Worm (Caenorhabditis elegans): ENCODE data around the gene cka-2.

The cka-2 gene

DNA sequence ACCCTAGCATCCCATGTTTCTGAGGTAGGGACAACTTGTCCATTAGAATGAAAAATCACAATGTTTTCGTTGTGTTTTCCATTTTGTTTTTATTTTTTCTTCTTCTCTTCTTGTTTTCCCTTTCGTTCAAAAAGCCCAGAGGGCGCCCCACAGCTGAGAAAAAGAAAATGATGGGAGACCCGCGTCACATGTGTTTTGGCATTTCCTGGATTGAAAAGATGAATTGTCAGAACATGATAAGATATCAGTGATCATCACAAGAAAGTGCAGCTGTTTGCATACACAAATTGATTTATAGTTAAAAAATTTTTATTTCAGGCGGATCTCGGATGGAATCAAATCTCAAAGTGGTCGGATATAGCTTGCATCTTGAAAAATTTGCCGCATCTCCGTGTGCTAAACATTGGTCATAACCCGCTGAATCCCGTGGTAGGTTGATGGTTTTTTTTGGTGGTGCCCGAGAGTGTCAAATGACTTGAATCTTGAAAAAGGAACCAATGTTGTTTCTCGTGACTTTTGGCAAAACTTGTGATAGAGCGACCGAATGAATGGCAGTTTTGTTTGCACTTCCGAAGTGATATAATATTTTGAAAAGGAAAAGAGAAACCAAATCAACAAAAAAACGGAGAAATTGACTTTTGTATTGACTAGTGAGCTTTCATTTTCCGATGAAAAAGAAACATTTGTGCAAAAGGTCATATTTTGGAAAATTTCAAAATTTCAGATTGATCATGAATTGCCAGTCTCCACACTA lies 19.6 kb upstream of the cka-2 start:
- TF ChIP-seq ztf-11 (tag; optimal IDR thresholded peaks at IDR 0.05), result no peak
- TF ChIP-seq sem-2 (GFP tag; optimal IDR thresholded peaks at IDR 0.05), result no peak
- no peak for TF ChIP-seq nhr-2 (tag; optimal IDR thresholded peaks at IDR 0.05)
- TF ChIP-seq unc-62 (GFP tag; optimal IDR thresholded peaks at IDR 0.05), result peak; percentile 75
- TF ChIP-seq blmp-1 (tag; optimal IDR thresholded peaks at IDR 0.05), result no peak
- no peak for TF ChIP-seq mep-1 (tag; optimal IDR thresholded peaks at IDR 0.05)
- no peak for TF ChIP-seq nhr-12 (tag; optimal IDR thresholded peaks at IDR 0.05)
- TF ChIP-seq lin-32 (GFP tag; optimal IDR thresholded peaks at IDR 0.05), result no peak
- TF ChIP-seq mls-2 (tag; optimal IDR thresholded peaks at IDR 0.05), result no peak
- no peak for TF ChIP-seq lsy-2 (tag; optimal IDR thresholded peaks at IDR 0.05)
- no peak for TF ChIP-seq ces-1 (GFP tag; optimal IDR thresholded peaks at IDR 0.05)
- TF ChIP-seq mab-5 (tag; optimal IDR thresholded peaks at IDR 0.05), result peak; percentile 72
- TF ChIP-seq ceh-43 (GFP tag; optimal IDR thresholded peaks at IDR 0.05), result no peak
- TF ChIP-seq hlh-1 (tag; optimal IDR thresholded peaks at IDR 0.05), result peak; percentile 64
- TF ChIP-seq bed-3 (GFP tag; optimal IDR thresholded peaks at IDR 0.05), result no peak
- TF ChIP-seq tbx-8 (GFP tag; optimal IDR thresholded peaks at IDR 0.05), result no peak
- TF ChIP-seq drap-1 (GFP tag; optimal IDR thresholded peaks at IDR 0.05), result no peak

DNA sequence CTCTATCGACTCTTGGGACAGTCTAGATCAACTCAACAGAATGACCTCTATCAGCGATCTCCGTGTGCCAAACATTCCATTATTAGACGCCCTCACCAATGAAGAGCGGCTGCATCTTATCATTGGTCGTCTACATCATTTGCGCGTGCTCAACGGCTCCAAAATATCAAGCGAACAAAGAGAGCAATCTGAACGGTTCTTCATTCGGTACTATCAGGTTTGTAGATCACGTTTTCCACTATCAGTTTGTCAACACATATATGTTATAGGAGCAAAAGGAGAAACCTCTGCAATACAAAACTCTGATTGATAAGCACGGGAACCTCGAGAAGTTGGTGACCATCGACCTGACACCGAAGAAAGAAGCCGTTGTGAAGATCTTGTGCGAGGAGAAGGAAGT lies 17.5 kb upstream of the cka-2 start:
- TF ChIP-seq ham-2 (GFP tag; optimal IDR thresholded peaks at IDR 0.05) (no peak), M03D4.4 (tag; optimal IDR thresholded peaks at IDR 0.05) (no peak), ceh-39 (tag; optimal IDR thresholded peaks at IDR 0.05) (no peak), mls-2 (tag; optimal IDR thresholded peaks at IDR 0.05) (no peak), lin-32 (GFP tag; optimal IDR thresholded peaks at IDR 0.05) (no peak), unc-39 (tag; optimal IDR thresholded peaks at IDR 0.05) (no peak), elt-3 (tag; optimal IDR thresholded peaks at IDR 0.05) (no peak), lin-13 (tag; optimal IDR thresholded peaks at IDR 0.05) (no peak), nhr-28 (tag; optimal IDR thresholded peaks at IDR 0.05) (no peak), sptf-1 (tag; optimal IDR thresholded peaks at IDR 0.05) (no peak), pha-4 (tag; optimal IDR thresholded peaks at IDR 0.05) (no peak), zip-8 (tag; optimal IDR thresholded peaks at IDR 0.05) (no peak)

DNA sequence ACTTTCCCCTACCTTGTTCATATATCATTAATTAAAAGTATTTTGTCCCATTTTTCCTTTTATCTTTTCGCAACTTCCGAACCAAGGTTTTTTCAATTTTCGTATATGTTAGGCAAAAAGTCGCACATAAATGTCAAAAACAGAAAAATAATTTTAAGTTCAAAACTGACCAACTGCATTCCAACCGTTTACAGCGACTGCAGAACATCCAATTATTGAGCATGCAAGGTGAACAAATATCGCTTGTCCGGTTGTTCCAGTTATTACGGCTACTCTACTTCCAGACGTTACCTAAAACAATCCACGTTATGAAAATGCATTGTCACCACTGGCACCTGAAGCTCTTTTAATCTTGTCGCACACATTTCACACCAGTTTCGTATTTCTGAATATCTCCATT lies 12.3 kb upstream of the cka-2 start, which contains the start of gene C52B9.10:
TSS of gene C52B9.10 (plus strand) at position 301 of the 400 bp plus-strand sequence.
- TF ChIP-seq nhr-2 (tag; optimal IDR thresholded peaks at IDR 0.05) (no peak), blmp-1 (tag; optimal IDR thresholded peaks at IDR 0.05) (no peak), bed-3 (GFP tag; optimal IDR thresholded peaks at IDR 0.05) (no peak), mls-2 (tag; optimal IDR thresholded peaks at IDR 0.05) (no peak), lsy-2 (tag; optimal IDR thresholded peaks at IDR 0.05) (no peak), ceh-39 (tag; optimal IDR thresholded peaks at IDR 0.05) (no peak), zip-8 (tag; optimal IDR thresholded peaks at IDR 0.05) (no peak), sptf-1 (tag; optimal IDR thresholded peaks at IDR 0.05) (no peak), sem-2 (GFP tag; optimal IDR thresholded peaks at IDR 0.05) (no peak), hlh-1 (tag; optimal IDR thresholded peaks at IDR 0.05) (no peak), nhr-237 (tag; optimal IDR thresholded peaks at IDR 0.05) (no peak), lin-13 (tag; optimal IDR thresholded peaks at IDR 0.05) (no peak), cnd-1 (tag; optimal IDR thresholded peaks at IDR 0.05) (no peak), nhr-12 (tag; optimal IDR thresholded peaks at IDR 0.05) (no peak), nhr-28 (tag; optimal IDR thresholded peaks at IDR 0.05) (no peak), tbx-8 (GFP tag; optimal IDR thresholded peaks at IDR 0.05) (no peak), ceh-83 (GFP tag; optimal IDR thresholded peaks at IDR 0.05) (no peak), M03D4.4 (tag; optimal IDR thresholded peaks at IDR 0.05) (no peak), unc-120 (tag; optimal IDR thresholded peaks at IDR 0.05; ENCODE audit: poor library complexity, severe bottlenecking) (no peak), nhr-76 (tag; optimal IDR thresholded peaks at IDR 0.05) (no peak)

DNA sequence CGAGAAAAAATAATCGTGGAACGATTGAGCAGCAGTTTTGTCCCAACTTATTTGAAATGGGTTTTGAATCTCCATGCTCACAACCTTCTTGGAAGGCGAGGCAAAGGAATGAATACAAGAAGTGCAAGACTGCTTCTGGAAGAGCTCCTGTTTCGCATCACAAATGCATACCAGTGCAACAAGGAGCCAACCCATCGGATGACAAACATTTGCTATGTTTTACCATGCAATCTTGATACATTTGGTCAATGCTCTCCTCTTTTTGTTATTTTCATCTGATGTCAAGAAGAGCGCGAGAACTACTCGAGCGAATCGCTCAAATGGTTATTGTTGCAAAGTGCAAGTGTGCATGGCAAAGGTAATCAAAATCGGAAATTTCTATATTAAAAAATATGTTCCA lies 11.8 kb upstream of the cka-2 start, which contains the start of gene mec-18:
TSS of gene mec-18 (minus strand) at position 101 of the 400 bp plus-strand sequence.
- TF ChIP-seq sptf-1 (tag; optimal IDR thresholded peaks at IDR 0.05) (no peak), lin-32 (GFP tag; optimal IDR thresholded peaks at IDR 0.05) (no peak), cnd-1 (tag; optimal IDR thresholded peaks at IDR 0.05) (no peak), ceh-39 (tag; optimal IDR thresholded peaks at IDR 0.05) (no peak), ceh-83 (GFP tag; optimal IDR thresholded peaks at IDR 0.05) (no peak), flh-1 (GFP tag; optimal IDR thresholded peaks at IDR 0.05) (no peak), mls-2 (tag; optimal IDR thresholded peaks at IDR 0.05) (no peak), elt-3 (tag; optimal IDR thresholded peaks at IDR 0.05) (no peak), ham-2 (GFP tag; optimal IDR thresholded peaks at IDR 0.05) (no peak), zip-8 (tag; optimal IDR thresholded peaks at IDR 0.05) (no peak), nhr-2 (tag; optimal IDR thresholded peaks at IDR 0.05) (no peak), ceh-43 (GFP tag; optimal IDR thresholded peaks at IDR 0.05) (no peak), blmp-1 (tag; optimal IDR thresholded peaks at IDR 0.05) (no peak), pha-4 (tag; optimal IDR thresholded peaks at IDR 0.05) (no peak), sem-2 (GFP tag; optimal IDR thresholded peaks at IDR 0.05) (no peak), lsy-2 (tag; optimal IDR thresholded peaks at IDR 0.05) (no peak), nhr-28 (tag; optimal IDR thresholded peaks at IDR 0.05) (no peak), unc-39 (tag; optimal IDR thresholded peaks at IDR 0.05) (no peak), nhr-76 (tag; optimal IDR thresholded peaks at IDR 0.05) (no peak)

Measured in whole organism, mixed stage, embryonic.